Worm (Caenorhabditis elegans) whole organism, late embryonic: Measurements from ENCODE around the gene spr-3.

Experiments used
- C08G9.2 ChIP-seq: sonication (generic microtip); optimal IDR thresholded peaks from 2 replicates; lab custom pipeline; 2016; ENCODE audit warnings: mild to moderate bottlenecking, missing genetic modification characterization, moderate library complexity, missing compliant biosample characterization
- C38D4.7 ChIP-seq: fragments of 200-800 bp; sonication (Bioruptor generic); optimal IDR thresholded peaks from 2 replicates; lab custom pipeline; 2018; ENCODE audit warnings: mild to moderate bottlenecking, missing genetic modification characterization, moderate library complexity, missing compliant biosample characterization
- K09A11.1 ChIP-seq: sonication (generic microtip); optimal IDR thresholded peaks from 2 replicates; lab custom pipeline; 2017; ENCODE audit warnings: antibody characterized with exemption, mild to moderate bottlenecking, missing genetic modification characterization, missing compliant biosample characterization; ENCODE audit not compliant: insufficient read depth
- T23F11.4 ChIP-seq: fragments of 200-800 bp; sonication (Bioruptor generic); optimal IDR thresholded peaks from 2 replicates; lab custom pipeline; 2018; ENCODE audit warnings: mild to moderate bottlenecking, missing genetic modification characterization, missing compliant biosample characterization
- ahr-1 ChIP-seq: sonication (generic microtip); optimal IDR thresholded peaks from 2 replicates; lab custom pipeline; 2016; ENCODE audit warnings: missing genetic modification characterization, missing compliant biosample characterization
- ama-1 ChIP-seq: fragments of 150-350 bp; optimal IDR thresholded peaks from 2 replicates; lab custom pipeline; 2014
- ceh-14 ChIP-seq: sonication (generic microtip); optimal IDR thresholded peaks from 2 replicates; lab custom pipeline; 2016; ENCODE audit warnings: missing genotype, missing genetic modification characterization, missing compliant biosample characterization
- ceh-18 ChIP-seq: sonication (generic microtip); optimal IDR thresholded peaks from 2 replicates; lab custom pipeline; 2016; ENCODE audit warnings: missing genetic modification characterization, missing compliant biosample characterization
- ceh-22 ChIP-seq: sonication (generic microtip); optimal IDR thresholded peaks from 2 replicates; lab custom pipeline; 2017; ENCODE audit warnings: missing biosample characterization, missing genetic modification characterization
- ceh-24 ChIP-seq: sonication (generic microtip); optimal IDR thresholded peaks from 2 replicates; lab custom pipeline; 2016; ENCODE audit warnings: mild to moderate bottlenecking, missing genetic modification characterization, missing compliant biosample characterization
- ceh-45 ChIP-seq: fragments of 200-800 bp; sonication (Bioruptor generic); IDR thresholded peaks from 2 replicates; pipeline ENCODE4 v1.3.6; 2022; ENCODE audit warnings: missing genetic modification reagents, missing genetic modification characterization, missing compliant biosample characterization
- ceh-9 ChIP-seq: sonication (generic microtip); optimal IDR thresholded peaks from 2 replicates; lab custom pipeline; 2016; ENCODE audit warnings: mild to moderate bottlenecking, missing genetic modification characterization, inconsistent platforms, missing compliant biosample characterization
- che-1 ChIP-seq: sonication (generic microtip); optimal IDR thresholded peaks from 2 replicates; lab custom pipeline; 2016; ENCODE audit warnings: mild to moderate bottlenecking, missing genetic modification characterization, missing compliant biosample characterization
- dmd-4 ChIP-seq: sonication (generic microtip); optimal IDR thresholded peaks from 2 replicates; lab custom pipeline; 2016; ENCODE audit warnings: borderline replicate concordance, missing genetic modification characterization, missing compliant biosample characterization
- elt-4 ChIP-seq: sonication (generic microtip); optimal IDR thresholded peaks from 2 replicates; lab custom pipeline; 2016; ENCODE audit warnings: missing genetic modification characterization, missing compliant biosample characterization
- ets-4 ChIP-seq: sonication (generic microtip); optimal IDR thresholded peaks from 2 replicates; lab custom pipeline; 2016; ENCODE audit warnings: missing genetic modification characterization, missing compliant biosample characterization
- eyg-1 ChIP-seq: sonication (generic microtip); optimal IDR thresholded peaks from 2 replicates; lab custom pipeline; 2016; ENCODE audit warnings: missing genotype, missing genetic modification characterization, missing compliant biosample characterization
- fkh-10 ChIP-seq: fragments of 150-350 bp; optimal IDR thresholded peaks from 2 replicates; lab custom pipeline; 2014; ENCODE audit warnings: missing biosample characterization, missing genetic modification reagents, missing genetic modification characterization
- hlh-13 ChIP-seq: fragments of 200-800 bp; sonication (Bioruptor generic); optimal IDR thresholded peaks from 2 replicates; lab custom pipeline; 2018; ENCODE audit warnings: mild to moderate bottlenecking, missing genetic modification characterization, missing compliant biosample characterization
- lim-6 ChIP-seq: sonication (generic microtip); optimal IDR thresholded peaks from 2 replicates; lab custom pipeline; 2016; ENCODE audit warnings: missing genetic modification characterization, missing compliant biosample characterization
- mec-3 ChIP-seq: sonication (generic microtip); optimal IDR thresholded peaks from 2 replicates; lab custom pipeline; 2016; ENCODE audit warnings: borderline replicate concordance, missing genetic modification characterization, missing compliant biosample characterization
- nfya-1 ChIP-seq: sonication (generic microtip); optimal IDR thresholded peaks from 2 replicates; lab custom pipeline; 2017; ENCODE audit warnings: missing genetic modification characterization, mild to moderate bottlenecking, missing compliant biosample characterization, antibody characterized with exemption, moderate library complexity
- nhr-232 ChIP-seq: sonication (generic microtip); optimal IDR thresholded peaks from 2 replicates; lab custom pipeline; 2016; ENCODE audit warnings: missing genetic modification characterization, missing compliant biosample characterization
- npax-4 ChIP-seq: sonication (generic microtip); optimal IDR thresholded peaks from 2 replicates; lab custom pipeline; 2016; ENCODE audit warnings: missing genetic modification characterization, missing compliant biosample characterization
- odd-2 ChIP-seq: sonication (generic microtip); optimal IDR thresholded peaks from 2 replicates; lab custom pipeline; 2017; ENCODE audit warnings: antibody characterized with exemption, mild to moderate bottlenecking, missing genetic modification characterization, missing compliant biosample characterization
- pat-9 ChIP-seq: fragments of 200-800 bp; sonication (Bioruptor generic); optimal IDR thresholded peaks from 2 replicates; lab custom pipeline; 2018; ENCODE audit warnings: mild to moderate bottlenecking, missing genetic modification characterization, moderate library complexity, missing compliant biosample characterization
- pros-1 ChIP-seq: fragments of 150-350 bp; optimal IDR thresholded peaks from 2 replicates; lab custom pipeline; 2014; ENCODE audit warnings: missing biosample characterization, missing genetic modification reagents, missing genetic modification characterization
- sdc-2 ChIP-seq: sonication (generic microtip); optimal IDR thresholded peaks from 2 replicates; lab custom pipeline; 2016; ENCODE audit warnings: missing genotype, missing genetic modification characterization, missing compliant biosample characterization
- tbx-7 ChIP-seq: sonication (generic microtip); optimal IDR thresholded peaks from 2 replicates; lab custom pipeline; 2016; ENCODE audit warnings: missing genotype, missing genetic modification characterization, missing compliant biosample characterization
- unc-3 ChIP-seq, 2 experiments: fragments of 200-800 bp in 1 of 2; sonication (Bioruptor generic) in 1 of 2; sonication (generic microtip) in 1 of 2; conservative IDR thresholded peaks in 1 of 2; optimal IDR thresholded peaks in 1 of 2; 2 replicates each; pipeline versions ENCODE4 v1.3.6 to Lab custom; 2016 to 2022; ENCODE audit warnings: missing compliant biosample characterization in 2 of 2, missing genetic modification characterization in 2 of 2, missing genetic modification reagents in 1 of 2
- unc-55 ChIP-seq: sonication (generic microtip); optimal IDR thresholded peaks from 2 replicates; lab custom pipeline; 2017; ENCODE audit warnings: missing biosample characterization, missing genetic modification reagents, missing genetic modification characterization

Gene spr-3

DNA sequence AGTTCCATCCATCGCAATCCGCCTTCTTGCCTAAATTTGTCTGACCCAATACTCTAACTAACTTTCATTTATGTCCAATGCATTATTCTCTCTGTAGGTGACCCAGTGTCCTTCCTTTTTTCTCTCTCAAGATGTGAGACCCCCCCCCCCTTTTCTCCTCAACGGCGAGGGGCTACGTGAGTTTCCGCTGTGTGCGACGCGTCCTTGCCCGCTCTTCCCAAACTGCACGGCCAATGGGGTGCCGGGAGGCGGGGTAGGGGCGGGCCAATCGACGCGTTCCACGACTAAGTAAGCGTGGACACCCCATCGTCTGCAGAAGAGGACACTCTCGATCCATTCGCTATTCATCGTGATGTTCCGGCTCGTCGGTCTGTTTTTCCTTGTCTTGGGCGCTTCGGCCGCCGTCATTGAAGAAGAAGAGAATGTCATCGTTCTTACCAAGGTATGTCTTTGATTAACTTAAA, 10.0 kb downstream of the spr-3 start, which contains the start of gene pdi-2 (continued):
- TF ChIP-seq pros-1 = peak; percentile 56

ce11 chrX:4524844-4525243, 11.0 kb downstream of the spr-3 start:
- TF ChIP-seq ama-1 = no peak
- TF ChIP-seq ets-4 (tag; lab: Kevin White, UChicago) = no peak
- no peak for TF ChIP-seq ceh-45 (GFP tag; lab: Robert Waterston, UW)
- no peak for TF ChIP-seq mec-3
- no peak for TF ChIP-seq sdc-2 (tag; lab: Kevin White, UChicago)
- TF ChIP-seq elt-4 (tag; lab: Kevin White, UChicago) = no peak
- TF ChIP-seq T23F11.4 (GFP tag; lab: Kevin White, UChicago) = no peak
- TF ChIP-seq che-1 (tag; lab: Kevin White, UChicago) = no peak
- TF ChIP-seq C38D4.7 (GFP tag; lab: Kevin White, UChicago) = no peak
- TF ChIP-seq K09A11.1 = no peak
- TF ChIP-seq nfya-1 (tag; lab: Kevin White, UChicago) = no peak
- TF ChIP-seq odd-2 (tag; lab: Kevin White, UChicago) = no peak

- no peak for TF ChIP-seq sdc-2 (tag; lab: Kevin White, UChicago)
- peak; percentile 43 for TF ChIP-seq ama-1
Observed at ce11 chrX:4526412-4526811, 12.5 kb downstream of the spr-3 start.

ce11 chrX:4528905-4529304, 15.0 kb downstream of the spr-3 start:
- TF ChIP-seq unc-55 (GFP tag; lab: Kevin White, UChicago) (no peak), ceh-14 (tag; lab: Kevin White, UChicago) (no peak), hlh-13 (no peak), ahr-1 (no peak), lim-6 (tag; lab: Kevin White, UChicago) (no peak), fkh-10 (GFP tag; lab: Kevin White, UChicago) (no peak), npax-4 (no peak), nhr-232 (tag; lab: Kevin White, UChicago) (no peak), dmd-4 (tag; lab: Kevin White, UChicago) (no peak), ceh-9 (no peak), ceh-24 (no peak), K09A11.1 (no peak), nfya-1 (tag; lab: Kevin White, UChicago) (no peak), elt-4 (tag; lab: Kevin White, UChicago) (no peak), pat-9 (tag; lab: Kevin White, UChicago) (no peak), T23F11.4 (GFP tag; lab: Kevin White, UChicago) (no peak)
- TF ChIP-seq, all 69 proteins: peak for 0

DNA sequence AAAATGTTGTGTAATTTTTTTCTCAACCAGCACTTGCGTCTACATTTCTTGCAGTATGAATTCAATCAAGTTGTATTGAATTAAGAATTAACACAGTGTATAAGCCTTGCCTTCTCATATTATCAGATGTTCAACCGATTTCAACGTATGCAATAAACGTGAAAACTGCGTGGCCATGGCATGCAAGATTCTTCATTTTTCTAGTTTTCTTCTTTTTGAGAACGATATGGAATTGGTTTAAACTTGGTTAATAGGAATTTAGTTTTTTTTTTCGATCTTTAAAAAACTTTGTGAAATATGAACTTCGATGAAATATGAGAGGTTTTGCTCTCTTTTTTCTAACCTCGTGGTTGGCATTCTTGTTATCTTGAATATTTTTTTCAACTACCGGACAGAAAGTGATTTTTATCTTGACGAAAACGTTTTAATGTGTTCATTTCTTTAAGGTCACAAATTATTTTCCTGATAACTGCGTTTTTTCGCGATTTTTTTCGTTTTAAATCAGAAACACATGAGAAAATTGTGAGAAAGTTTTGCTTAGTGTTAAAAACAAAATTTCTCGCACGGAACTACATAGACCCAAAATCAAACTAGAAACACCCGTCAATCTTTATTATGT, 16.6 kb downstream of the spr-3 start:
- TF ChIP-seq K09A11.1 = no peak
- TF ChIP-seq pat-9 (tag; lab: Kevin White, UChicago) = no peak
- TF ChIP-seq odd-2 (tag; lab: Kevin White, UChicago) = no peak
- TF ChIP-seq tbx-7 (tag; lab: Kevin White, UChicago) = no peak
- TF ChIP-seq eyg-1 (tag; lab: Kevin White, UChicago) = no peak
- TF ChIP-seq ceh-18 (tag; lab: Kevin White, UChicago) = no peak
- TF ChIP-seq ceh-22 (tag; lab: Kevin White, UChicago) = no peak
- TF ChIP-seq C08G9.2 (tag; lab: Kevin White, UChicago) = no peak
- TF ChIP-seq unc-3 (GFP tag; conservative IDR thresholded peaks at IDR 0.05; lab: Robert Waterston, UW) = no peak
- TF ChIP-seq unc-3 (tag; optimal IDR thresholded peaks at IDR 0.05; lab: Kevin White, UChicago) = no peak
- TF ChIP-seq, all 69 proteins: peak for 0
